Worm (Caenorhabditis elegans): ENCODE data around the gene ZK177.1.

DNA sequence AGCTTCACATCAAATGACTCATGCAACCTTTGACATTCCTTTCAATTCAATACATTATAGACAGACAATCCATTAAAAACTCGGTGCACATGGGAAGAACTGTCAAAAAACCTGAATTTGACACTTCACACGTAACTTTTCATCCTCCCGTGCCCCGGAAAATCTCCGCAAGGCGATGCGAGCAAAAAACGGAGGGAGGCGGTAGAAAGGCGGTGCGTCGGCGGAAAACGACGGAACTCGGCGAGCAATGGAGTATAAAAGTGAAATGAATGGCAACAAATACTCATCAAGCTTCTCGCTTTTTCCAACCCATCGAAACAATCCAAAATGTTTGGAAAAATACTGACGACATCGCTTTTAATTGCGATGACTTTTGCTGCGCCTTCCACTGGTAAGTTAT lies 50.1 kb downstream of the ZK177.1 start, which contains the start of gene T25E4.1:
- TF ChIP-seq snpc-4 (tag; optimal IDR thresholded peaks at IDR 0.05) = no peak
- TF ChIP-seq ztf-11 (tag; optimal IDR thresholded peaks at IDR 0.05) = no peak
